Worm (Caenorhabditis elegans): Measurements from ENCODE around the gene C01G10.10.
"Not testable (repeated sequence)": the region's sequence is repeated elsewhere in the genome, so short reads cannot be mapped to it uniquely, and the experiment has no call there.

Gene C01G10.10

ce11 chrV:15054733-15055132 is 27.5 kb downstream of the C01G10.10 start:
- TF ChIP-seq sea-2 (GFP tag; optimal IDR thresholded peaks at IDR 0.05) = no peak
- TF ChIP-seq unc-39 (tag; optimal IDR thresholded peaks at IDR 0.05) = no peak
- TF ChIP-seq ztf-4 (tag; optimal IDR thresholded peaks at IDR 0.05) = no peak
- TF ChIP-seq egl-5 (tag; optimal IDR thresholded peaks at IDR 0.05) = no peak
- TF ChIP-seq fkh-2 (tag; optimal IDR thresholded peaks at IDR 0.05) = no peak
- no peak for TF ChIP-seq ceh-9 (tag; optimal IDR thresholded peaks at IDR 0.05)
- no peak for TF ChIP-seq zag-1 (tag; optimal IDR thresholded peaks at IDR 0.05)
- TF ChIP-seq pha-4 (tag; optimal IDR thresholded peaks at IDR 0.05) = no peak
- TF ChIP-seq unc-62 (GFP tag; optimal IDR thresholded peaks at IDR 0.05) = no peak
- no peak for TF ChIP-seq ceh-16 (tag; optimal IDR thresholded peaks at IDR 0.05)
- TF ChIP-seq elt-1 (tag; optimal IDR thresholded peaks at IDR 0.05) = no peak
- no peak for TF ChIP-seq elt-2 (tag; optimal IDR thresholded peaks at IDR 0.05)
- no peak for TF ChIP-seq nhr-25 (tag; optimal IDR thresholded peaks at IDR 0.05)
- no peak for TF ChIP-seq nfya-1 (tag; optimal IDR thresholded peaks at IDR 0.05; ENCODE audit: insufficient read depth)
- TF ChIP-seq snpc-4 (tag; optimal IDR thresholded peaks at IDR 0.05) = no peak
- TF ChIP-seq R02D3.7 (tag; optimal IDR thresholded peaks at IDR 0.05) = no peak
- TF ChIP-seq fkh-10 (GFP tag; optimal IDR thresholded peaks at IDR 0.05) = no peak
- no peak for TF ChIP-seq nhr-43 (tag; optimal IDR thresholded peaks at IDR 0.05; ENCODE audit: poor library complexity, severe bottlenecking)

ce11 chrV:15052368-15052767 is 29.9 kb downstream of the C01G10.10 start, which contains the start of the genes fbxa-82 and C25D7.5:
Gene fbxa-82, minus strand, starts transcription at chrV:15052530.
Gene C25D7.5, plus strand, starts transcription at chrV:15052650.
- TF ChIP-seq fkh-10 (GFP tag; optimal IDR thresholded peaks at IDR 0.05) (no peak), pha-4 (tag; optimal IDR thresholded peaks at IDR 0.05) (peak; percentile 31), ZK546.5 (tag; optimal IDR thresholded peaks at IDR 0.05) (no peak), pqm-1 (tag; optimal IDR thresholded peaks at IDR 0.05) (peak; percentile 41), unc-39 (tag; optimal IDR thresholded peaks at IDR 0.05) (no peak), lsy-12 (tag; optimal IDR thresholded peaks at IDR 0.05) (no peak), elt-2 (tag; optimal IDR thresholded peaks at IDR 0.05) (peak; percentile 28), ama-1 (optimal IDR thresholded peaks at IDR 0.05) (no peak), nhr-12 (tag; optimal IDR thresholded peaks at IDR 0.05) (no peak), fkh-2 (tag; optimal IDR thresholded peaks at IDR 0.05) (no peak), ceh-28 (tag; optimal IDR thresholded peaks at IDR 0.05) (no peak)

- TF ChIP-seq nhr-23 (tag; optimal IDR thresholded peaks at IDR 0.05) (no peak), ama-1 (optimal IDR thresholded peaks at IDR 0.05) (no peak), ztf-4 (tag; optimal IDR thresholded peaks at IDR 0.05) (no peak), zag-1 (tag; optimal IDR thresholded peaks at IDR 0.05) (no peak), ZK546.5 (tag; optimal IDR thresholded peaks at IDR 0.05) (no peak), nhr-11 (tag; optimal IDR thresholded peaks at IDR 0.05) (no peak), lin-39 (tag; optimal IDR thresholded peaks at IDR 0.05) (no peak), nhr-12 (tag; optimal IDR thresholded peaks at IDR 0.05) (no peak), eor-1 (tag; optimal IDR thresholded peaks at IDR 0.05) (no peak), tbx-2 (tag; optimal IDR thresholded peaks at IDR 0.05) (no peak), fkh-2 (tag; optimal IDR thresholded peaks at IDR 0.05) (no peak)
Measured at ce11 chrV:15051720-15052119, 30.5 kb downstream of the C01G10.10 start.

- TF ChIP-seq ama-1 (optimal IDR thresholded peaks at IDR 0.05) = no peak
- TF ChIP-seq pqm-1 (tag; optimal IDR thresholded peaks at IDR 0.05) = no peak
- no peak for TF ChIP-seq skn-1 (tag; optimal IDR thresholded peaks at IDR 0.05)
- TF ChIP-seq hmg-11 (tag; optimal IDR thresholded peaks at IDR 0.05) = no peak
- TF ChIP-seq elt-2 (tag; optimal IDR thresholded peaks at IDR 0.05) = peak; percentile 4
Measured at ce11 chrV:15048107-15048506, 34.1 kb downstream of the C01G10.10 start, which contains the start of gene sdc-3. Gene sdc-3, minus strand, starts transcription at chrV:15048207.

- not testable (repeated sequence) for TF ChIP-seq elt-2, lin-39, eor-1 (tag; optimal IDR thresholded peaks at IDR 0.05)
Measured at ce11 chrV:15036769-15037168, 45.5 kb downstream of the C01G10.10 start, which contains the start of gene melo-3. Gene melo-3, minus strand, starts transcription at chrV:15036869.

- TF ChIP-seq eor-1, ceh-28, nhr-237 (tag; optimal IDR thresholded peaks at IDR 0.05): not testable (repeated sequence)
Measured at ce11 chrV:15031373-15031772, 50.9 kb downstream of the C01G10.10 start, which contains the start of gene cng-1. Gene cng-1, minus strand, starts transcription at chrV:15031473.
